Worm (Caenorhabditis elegans): ENCODE measurements around the gene nhr-117.

nhr-117 gene

DNA sequence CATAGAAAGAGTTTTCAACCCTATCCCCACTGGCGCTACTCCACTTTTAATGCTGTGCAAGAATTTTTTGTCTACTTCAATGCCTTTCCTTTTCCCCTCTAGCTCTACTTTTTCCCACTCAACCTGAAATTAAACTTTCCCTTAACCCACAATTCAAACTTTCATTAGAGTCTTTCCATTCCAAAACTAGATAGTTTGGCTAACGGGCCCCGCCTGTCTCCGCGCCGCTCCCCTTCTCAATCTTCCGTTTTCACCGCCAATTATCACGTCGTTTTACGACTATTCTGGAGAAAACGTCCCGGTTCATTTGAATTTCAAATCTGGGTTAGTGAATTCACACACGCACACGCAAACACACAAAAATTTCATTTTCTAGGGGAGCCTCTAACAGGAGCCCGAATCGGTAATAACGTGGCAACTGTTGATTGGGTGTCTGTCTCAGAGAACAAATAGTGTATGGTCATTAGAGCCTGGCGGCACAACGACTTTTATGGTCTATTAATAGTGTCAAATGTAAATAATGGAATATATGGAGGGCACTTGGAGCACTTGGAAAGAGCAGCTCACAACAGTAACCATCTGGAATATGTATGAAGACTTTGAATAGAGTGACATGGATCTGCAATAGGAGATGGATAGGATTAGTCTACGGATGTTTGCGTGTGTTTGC, 51.4 kb downstream of the nhr-117 start:
- TF ChIP-seq mep-1 (tag; optimal IDR thresholded peaks at IDR 0.05) = no peak
- TF ChIP-seq lin-32 (GFP tag; optimal IDR thresholded peaks at IDR 0.05) = no peak
- no peak for TF ChIP-seq hlh-1 (tag; optimal IDR thresholded peaks at IDR 0.05)
- no peak for TF ChIP-seq zip-8 (tag; optimal IDR thresholded peaks at IDR 0.05)
- TF ChIP-seq ham-2 (GFP tag; optimal IDR thresholded peaks at IDR 0.05) = no peak
- no peak for TF ChIP-seq drap-1 (GFP tag; optimal IDR thresholded peaks at IDR 0.05)
- TF ChIP-seq cnd-1 (tag; optimal IDR thresholded peaks at IDR 0.05) = no peak
- TF ChIP-seq ztf-11 (tag; optimal IDR thresholded peaks at IDR 0.05) = no peak
- TF ChIP-seq nhr-2 (tag; optimal IDR thresholded peaks at IDR 0.05) = peak; percentile 65
- peak; percentile 45 for TF ChIP-seq pha-4 (tag; optimal IDR thresholded peaks at IDR 0.05)
- TF ChIP-seq M03D4.4 (tag; optimal IDR thresholded peaks at IDR 0.05) = no peak
- no peak for TF ChIP-seq unc-62 (GFP tag; optimal IDR thresholded peaks at IDR 0.05)
- no peak for TF ChIP-seq blmp-1 (tag; optimal IDR thresholded peaks at IDR 0.05)
- TF ChIP-seq ces-1 (GFP tag; optimal IDR thresholded peaks at IDR 0.05) = no peak
- no peak for TF ChIP-seq ceh-83 (GFP tag; optimal IDR thresholded peaks at IDR 0.05)
- TF ChIP-seq unc-39 (tag; optimal IDR thresholded peaks at IDR 0.05) = no peak
